Worm (Caenorhabditis elegans) whole organism, late embryonic: ENCODE measurements around the gene F59G1.4.

Source experiments
- F13H6.1 ChIP-seq: sonication (generic microtip); optimal IDR thresholded peaks from 2 replicates; lab custom pipeline; 2016; ENCODE audit warnings: missing genetic modification characterization, missing compliant biosample characterization
- K09A11.1 ChIP-seq: sonication (generic microtip); optimal IDR thresholded peaks from 2 replicates; lab custom pipeline; 2017; ENCODE audit warnings: antibody characterized with exemption, mild to moderate bottlenecking, missing genetic modification characterization, missing compliant biosample characterization; ENCODE audit not compliant: insufficient read depth
- ceh-19 ChIP-seq: fragments of 200-800 bp; sonication (Bioruptor generic); optimal IDR thresholded peaks from 2 replicates; lab custom pipeline; 2018; ENCODE audit warnings: mild to moderate bottlenecking, missing genetic modification characterization, missing compliant biosample characterization
- ceh-30 ChIP-seq: fragments of 150-350 bp; optimal IDR thresholded peaks from 2 replicates; lab custom pipeline; 2014; ENCODE audit warnings: missing biosample characterization, missing genetic modification characterization
- ceh-31 ChIP-seq: sonication (generic microtip); optimal IDR thresholded peaks from 2 replicates; lab custom pipeline; 2016; ENCODE audit warnings: missing genetic modification characterization, missing compliant biosample characterization
- ceh-45 ChIP-seq: fragments of 200-800 bp; sonication (Bioruptor generic); IDR thresholded peaks from 2 replicates; pipeline ENCODE4 v1.3.6; 2022; ENCODE audit warnings: missing genetic modification reagents, missing genetic modification characterization, missing compliant biosample characterization
- ceh-6 ChIP-seq: fragments of 200-800 bp; sonication (Bioruptor generic); optimal IDR thresholded peaks from 2 replicates; lab custom pipeline; 2018; ENCODE audit warnings: mild to moderate bottlenecking, missing genetic modification characterization, missing compliant biosample characterization
- dmd-4 ChIP-seq: sonication (generic microtip); optimal IDR thresholded peaks from 2 replicates; lab custom pipeline; 2016; ENCODE audit warnings: borderline replicate concordance, missing genetic modification characterization, missing compliant biosample characterization
- elt-2 ChIP-seq: sonication (generic microtip); optimal IDR thresholded peaks from 2 replicates; lab custom pipeline; 2016; ENCODE audit warnings: missing genetic modification reagents, missing genetic modification characterization, missing compliant biosample characterization
- elt-4 ChIP-seq: sonication (generic microtip); optimal IDR thresholded peaks from 2 replicates; lab custom pipeline; 2016; ENCODE audit warnings: missing genetic modification characterization, missing compliant biosample characterization
- ets-4 ChIP-seq: sonication (generic microtip); optimal IDR thresholded peaks from 2 replicates; lab custom pipeline; 2016; ENCODE audit warnings: missing genetic modification characterization, missing compliant biosample characterization
- fax-1 ChIP-seq: sonication (generic microtip); optimal IDR thresholded peaks from 2 replicates; lab custom pipeline; 2016; ENCODE audit warnings: missing genotype, missing genetic modification characterization, missing compliant biosample characterization
- fkh-10 ChIP-seq: fragments of 150-350 bp; optimal IDR thresholded peaks from 2 replicates; lab custom pipeline; 2014; ENCODE audit warnings: missing biosample characterization, missing genetic modification reagents, missing genetic modification characterization
- gmeb-2 ChIP-seq: sonication (generic microtip); optimal IDR thresholded peaks from 2 replicates; lab custom pipeline; 2016; ENCODE audit warnings: missing genetic modification characterization, inconsistent platforms, missing compliant biosample characterization
- hlh-13 ChIP-seq: fragments of 200-800 bp; sonication (Bioruptor generic); optimal IDR thresholded peaks from 2 replicates; lab custom pipeline; 2018; ENCODE audit warnings: mild to moderate bottlenecking, missing genetic modification characterization, missing compliant biosample characterization
- madf-2 ChIP-seq: sonication (generic microtip); optimal IDR thresholded peaks from 2 replicates; lab custom pipeline; 2017; ENCODE audit warnings: missing genetic modification characterization, missing compliant biosample characterization
- nhr-11 ChIP-seq: fragments of 150-350 bp; optimal IDR thresholded peaks from 2 replicates; lab custom pipeline; 2014; ENCODE audit warnings: missing biosample characterization, missing genetic modification characterization
- nhr-232 ChIP-seq: sonication (generic microtip); optimal IDR thresholded peaks from 2 replicates; lab custom pipeline; 2016; ENCODE audit warnings: missing genetic modification characterization, missing compliant biosample characterization
- pag-3 ChIP-seq: sonication (generic microtip); optimal IDR thresholded peaks from 2 replicates; lab custom pipeline; 2016; ENCODE audit warnings: missing compliant biosample characterization, missing genetic modification characterization, borderline replicate concordance
- pax-1 ChIP-seq: fragments of 150-350 bp; optimal IDR thresholded peaks from 2 replicates; lab custom pipeline; 2014; ENCODE audit warnings: missing biosample characterization, missing genetic modification characterization
- pros-1 ChIP-seq: fragments of 150-350 bp; optimal IDR thresholded peaks from 2 replicates; lab custom pipeline; 2014; ENCODE audit warnings: missing biosample characterization, missing genetic modification reagents, missing genetic modification characterization
- ref-2 ChIP-seq: sonication (generic microtip); optimal IDR thresholded peaks from 2 replicates; lab custom pipeline; 2016; ENCODE audit warnings: missing genetic modification characterization, missing compliant biosample characterization
- sdc-2 ChIP-seq: sonication (generic microtip); optimal IDR thresholded peaks from 2 replicates; lab custom pipeline; 2016; ENCODE audit warnings: missing genotype, missing genetic modification characterization, missing compliant biosample characterization
- sox-2 ChIP-seq: fragments of 200-800 bp; sonication (Bioruptor generic); IDR thresholded peaks from 2 replicates; pipeline ENCODE4 v1.3.6; 2022; ENCODE audit warnings: missing genetic modification reagents, missing genetic modification characterization, missing compliant biosample characterization
- syd-9 ChIP-seq: sonication (generic microtip); optimal IDR thresholded peaks from 2 replicates; lab custom pipeline; 2016; ENCODE audit warnings: mild to moderate bottlenecking, missing genetic modification characterization, moderate library complexity, missing compliant biosample characterization
- tbx-2 ChIP-seq: sonication (generic microtip); optimal IDR thresholded peaks from 2 replicates; lab custom pipeline; 2016; ENCODE audit warnings: missing genetic modification characterization, missing compliant biosample characterization
- unc-42 ChIP-seq: sonication (generic microtip); optimal IDR thresholded peaks from 2 replicates; lab custom pipeline; 2016; ENCODE audit warnings: missing genotype, missing genetic modification characterization, missing compliant biosample characterization

F59G1.4 gene

ce11 chrII:5945818-5946217 lies 49.8 kb downstream of the F59G1.4 start:
- TF ChIP-seq sdc-2, result no peak
- TF ChIP-seq pros-1, result no peak
- TF ChIP-seq fkh-10, result no peak

DNA sequence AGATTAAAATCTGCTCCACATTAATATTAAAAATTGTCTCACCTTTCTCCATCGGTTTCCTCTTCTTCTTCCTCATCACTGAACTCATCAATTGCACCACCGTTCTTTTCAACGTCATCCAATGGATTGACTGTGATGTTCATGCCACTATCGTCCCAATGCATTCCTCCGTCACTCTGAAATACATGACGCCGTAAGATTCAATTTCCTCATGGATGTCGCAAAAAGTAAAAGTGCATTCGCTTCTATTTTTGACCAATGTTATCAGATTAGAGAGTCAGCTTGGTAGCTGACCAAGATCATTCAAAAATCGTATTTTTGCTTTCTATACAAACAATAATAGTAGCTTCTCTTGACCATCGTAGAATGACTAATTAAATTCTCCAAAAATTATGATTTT lies 50.5 kb downstream of the F59G1.4 start:
- TF ChIP-seq pax-1 (tag; lab: Kevin White, UChicago) (no peak), pag-3 (tag; lab: Kevin White, UChicago) (no peak), ets-4 (no peak), nhr-232 (no peak), dmd-4 (no peak), tbx-2 (tag; lab: Kevin White, UChicago) (no peak)
- TF ChIP-seq, all 69 proteins: peak for 0

DNA sequence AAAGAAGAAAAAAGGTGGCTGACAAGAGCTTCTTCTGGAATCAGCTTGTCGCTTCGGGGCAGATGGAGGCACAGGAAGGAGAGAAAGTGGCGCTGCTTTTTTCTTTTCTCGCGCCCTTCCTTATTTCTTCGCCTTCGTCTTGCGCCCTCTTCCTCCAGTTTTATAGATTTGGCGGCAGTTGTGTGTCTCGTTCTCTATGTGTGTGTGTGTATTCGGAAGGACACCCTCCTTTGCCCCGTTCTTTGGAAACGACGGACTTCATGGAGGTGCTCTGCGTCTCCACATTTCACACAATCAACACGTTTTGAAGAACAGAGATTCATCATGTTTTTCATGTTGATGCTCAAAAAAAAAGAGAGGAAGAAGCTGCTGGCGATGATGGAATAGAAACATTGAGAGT lies 52.7 kb downstream of the F59G1.4 start:
- TF ChIP-seq ceh-19, result peak; percentile 50
- no peak for TF ChIP-seq elt-2 (tag; lab: Kevin White, UChicago)
- no peak for TF ChIP-seq ceh-30 (tag; lab: Kevin White, UChicago)

DNA sequence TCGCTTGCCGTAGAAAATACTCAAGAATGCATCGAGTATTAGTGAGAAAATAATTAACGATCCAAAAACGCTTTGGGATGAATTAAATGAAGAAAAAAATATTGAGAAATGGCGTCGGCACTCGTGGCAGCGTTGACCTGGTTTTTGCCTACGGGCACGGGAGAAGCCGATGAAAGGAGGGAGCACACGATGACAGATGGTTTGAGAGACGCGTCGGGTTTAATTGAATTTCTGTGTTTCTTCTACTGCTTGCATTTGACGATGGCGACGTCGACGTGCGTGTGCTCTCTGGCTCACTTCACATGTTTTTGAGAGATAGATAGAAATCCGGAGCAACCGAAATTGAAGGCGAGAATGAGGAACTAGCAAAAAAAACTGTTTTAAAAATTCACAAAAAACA lies 54.7 kb downstream of the F59G1.4 start:
- TF ChIP-seq ceh-31 (tag; lab: Kevin White, UChicago) (peak; percentile 7), unc-42 (tag; lab: Kevin White, UChicago) (peak; percentile 90), sox-2 (GFP tag; lab: Robert Waterston, UW) (no peak)

ce11 chrII:5951745-5952144 lies 55.8 kb downstream of the F59G1.4 start:
- no peak for TF ChIP-seq syd-9 (tag; lab: Kevin White, UChicago)
- TF ChIP-seq F13H6.1 (tag; lab: Kevin White, UChicago), result no peak
- no peak for TF ChIP-seq ets-4
- no peak for TF ChIP-seq ceh-6 (GFP tag; lab: Kevin White, UChicago)
- TF ChIP-seq K09A11.1 (tag; lab: Kevin White, UChicago), result no peak
- no peak for TF ChIP-seq ref-2 (tag; lab: Kevin White, UChicago)
- TF ChIP-seq elt-4 (tag; lab: Kevin White, UChicago), result no peak
- TF ChIP-seq madf-2 (tag; lab: Kevin White, UChicago), result no peak
- TF ChIP-seq ceh-31 (tag; lab: Kevin White, UChicago), result no peak
- no peak for TF ChIP-seq gmeb-2 (tag; lab: Kevin White, UChicago)
- no peak for TF ChIP-seq fax-1 (tag; lab: Kevin White, UChicago)
- no peak for TF ChIP-seq pax-1 (tag; lab: Kevin White, UChicago)
- no peak for TF ChIP-seq ceh-30 (tag; lab: Kevin White, UChicago)
- TF ChIP-seq ceh-45 (GFP tag; lab: Robert Waterston, UW), result no peak
- no peak for TF ChIP-seq nhr-11

ce11 chrII:5952214-5952613 lies 56.2 kb downstream of the F59G1.4 start:
- no peak for TF ChIP-seq dmd-4
- TF ChIP-seq hlh-13, result no peak
- TF ChIP-seq fax-1 (tag; lab: Kevin White, UChicago), result no peak
